Worm (Caenorhabditis elegans) whole organism, L4 larva: ENCODE data around the gene fbxa-118.

Experiments
- ama-1 ChIP-seq: fragments of 150-350 bp; optimal IDR thresholded peaks from 2 replicates; lab custom pipeline; 2014; ENCODE audit warnings: inconsistent platforms, mixed read lengths
- dmd-6 ChIP-seq: fragments of 200-800 bp; sonication (Bioruptor generic); IDR thresholded peaks from 2 replicates; pipeline ENCODE4 v1.3.6; 2022; ENCODE audit warnings: missing genetic modification reagents, missing genetic modification characterization, missing compliant biosample characterization
- dpl-1 ChIP-seq: fragments of 150-350 bp; optimal IDR thresholded peaks from 2 replicates; lab custom pipeline; 2014; ENCODE audit warnings: missing biosample characterization, missing genetic modification reagents, missing genetic modification characterization
- lin-13 ChIP-seq: fragments of 150-350 bp; optimal IDR thresholded peaks from 2 replicates; lab custom pipeline; 2014; ENCODE audit warnings: missing biosample characterization, missing genetic modification reagents, missing genetic modification characterization
- mdl-1 ChIP-seq, 2 experiments: fragments of 150-350 bp in 1 of 2; sonication (generic microtip) in 1 of 2; optimal IDR thresholded peaks; 2 replicates each; lab custom pipeline; 2014 to 2017; ENCODE audit warnings: missing biosample characterization in 2 of 2, missing genetic modification characterization in 2 of 2
- nhr-11 ChIP-seq: fragments of 150-350 bp; optimal IDR thresholded peaks from 2 replicates; lab custom pipeline; 2014; ENCODE audit warnings: missing biosample characterization, missing genetic modification characterization
- nhr-28 ChIP-seq: fragments of 150-350 bp; optimal IDR thresholded peaks from 2 replicates; lab custom pipeline; 2014; ENCODE audit warnings: missing biosample characterization, missing genetic modification characterization
- nhr-41 ChIP-seq: fragments of 200-800 bp; sonication (Bioruptor generic); IDR thresholded peaks from 2 replicates; pipeline ENCODE4 v1.3.6; 2022; ENCODE audit warnings: missing genetic modification reagents, missing genetic modification characterization, missing compliant biosample characterization
- pqm-1 ChIP-seq: sonication (generic microtip); optimal IDR thresholded peaks from 2 replicates; lab custom pipeline; 2017; ENCODE audit warnings: missing biosample characterization, missing genetic modification characterization
- unc-130 ChIP-seq: sonication (generic microtip); optimal IDR thresholded peaks from 2 replicates; lab custom pipeline; 2016; ENCODE audit warnings: missing genetic modification reagents, missing genetic modification characterization, missing compliant biosample characterization
- unc-39 ChIP-seq: sonication (generic microtip); optimal IDR thresholded peaks from 2 replicates; lab custom pipeline; 2017; ENCODE audit warnings: missing biosample characterization, missing genetic modification characterization
- unc-62 ChIP-seq, 3 experiments: fragments of 150-350 bp in 1 of 3; sonication (generic microtip); optimal IDR thresholded peaks in 2 of 3; peaks in 1 of 3; 1 replicate in 1 of 3; 2 replicates in 2 of 3; lab custom pipeline; 2014 to 2017; ENCODE audit warnings: missing biosample characterization in 3 of 3, missing genetic modification characterization in 3 of 3, missing genetic modification reagents in 3 of 3, missing genotype in 1 of 3
- zip-11 ChIP-seq: fragments of 200-800 bp; sonication (Bioruptor generic); IDR thresholded peaks from 2 replicates; pipeline ENCODE4 v1.3.6; 2022; ENCODE audit warnings: missing genetic modification characterization, missing compliant biosample characterization
- ztf-11 ChIP-seq: fragments of 150-350 bp; optimal IDR thresholded peaks from 2 replicates; lab custom pipeline; 2014; ENCODE audit warnings: missing biosample characterization, missing genetic modification characterization

- TF ChIP-seq lin-13 (no peak), unc-130 (no peak), ztf-11 (tag; lab: Kevin White, UChicago) (no peak), mdl-1 (tag; optimal IDR thresholded peaks at IDR 0.05; lab: Kevin White, UChicago) (no peak), nhr-41 (no peak), unc-62 (GFP tag; optimal IDR thresholded peaks at IDR 0.05 in 1 of 2; lab: Kevin White, UChicago) (no peak), unc-62 (tag; optimal IDR thresholded peaks at IDR 0.05; lab: Kevin White, UChicago) (no peak), dmd-6 (GFP tag; lab: Robert Waterston, UW) (no peak), unc-39 (tag; lab: Kevin White, UChicago) (no peak), pqm-1 (tag; lab: Kevin White, UChicago) (no peak), zip-11 (GFP tag; lab: Robert Waterston, UW) (no peak), ama-1 (lab: Kevin White, UChicago) (no peak), dpl-1 (GFP tag; lab: Kevin White, UChicago) (no peak), nhr-11 (tag; lab: Kevin White, UChicago) (no peak), nhr-28 (tag; lab: Kevin White, UChicago) (no peak)
Observed at ce11 chrV:19747144-19747543, 30.0 kb downstream of the fbxa-118 start.
